Fruit fly (Drosophila melanogaster) whole organism, adult: ENCODE results near the gene mtTFB1.

Source experiments
- CG11617 ChIP-seq: fragments of 200-800 bp; sonication (Bioruptor generic); optimal IDR thresholded peaks from 2 replicates; lab custom pipeline; 2017; ENCODE audit warnings: mild to moderate bottlenecking, missing biosample characterization, missing genetic modification reagents, missing genetic modification characterization
- CG33017 ChIP-seq: fragments of 200-800 bp; sonication (Bioruptor generic); optimal IDR thresholded peaks from 2 replicates; lab custom pipeline; 2018; ENCODE audit warnings: missing biosample characterization, mild to moderate bottlenecking, missing genetic modification characterization, moderate library complexity
- CG5204 ChIP-seq: fragments of 200-800 bp; sonication (Bioruptor generic); optimal IDR thresholded peaks from 2 replicates; lab custom pipeline; 2016; ENCODE audit warnings: missing biosample characterization, missing genetic modification characterization
- cnc ChIP-seq, 2 experiments: fragments of >200 bp; optimal IDR thresholded peaks; 2 replicates each; lab custom pipeline; 2017
- kay ChIP-seq: fragments of 200-800 bp; sonication (Bioruptor generic); peaks from one replicate; lab custom pipeline; 2016; ENCODE audit warnings: missing biosample characterization, missing genetic modification characterization, borderline replicate concordance
- ovo ChIP-seq: fragments of 200-800 bp; sonication (Bioruptor generic); optimal IDR thresholded peaks from 2 replicates; lab custom pipeline; 2016; ENCODE audit warnings: missing biosample characterization, missing genetic modification characterization
- tj ChIP-seq: fragments of 200-800 bp; sonication (Bioruptor generic); optimal IDR thresholded peaks from 3 replicates; lab custom pipeline; 2017; ENCODE audit warnings: missing biosample characterization, mild to moderate bottlenecking, missing genetic modification characterization, moderate library complexity

- TF ChIP-seq CG11617 (peak; percentile 23), tj (GFP tag; lab: Kevin White, UChicago) (no peak), cnc (optimal IDR thresholded peaks at IDR 0.05; lab: Kevin White, UChicago) (no peak), ovo (no peak), kay (GFP tag; lab: Kevin White, UChicago) (no peak), CG33017 (no peak), CG5204 (GFP tag; lab: Kevin White, UChicago) (no peak)
Observed at dm6 chr3L:11680298-11680697, 28.5 kb upstream of the mtTFB1 start, which contains the start of gene CG32085.
